Worm (Caenorhabditis elegans) whole organism, midembryonic: ENCODE measurements around the gene tmem-135.

Experiments
- cog-1 ChIP-seq: sonication (generic microtip); optimal IDR thresholded peaks from 2 replicates; lab custom pipeline; 2016; ENCODE audit warnings: missing genetic modification characterization, missing compliant biosample characterization
- flt-1 ChIP-seq: fragments of 200-800 bp; sonication (Bioruptor generic); IDR thresholded peaks from 2 replicates; pipeline ENCODE4 v1.3.6; 2022; ENCODE audit warnings: missing genetic modification characterization, missing compliant biosample characterization
- ref-1 ChIP-seq: fragments of 200-800 bp; sonication (Bioruptor generic); conservative IDR thresholded peaks from 2 replicates; pipeline ENCODE4 v1.3.6; 2022; ENCODE audit warnings: missing genetic modification reagents, missing genetic modification characterization, missing compliant biosample characterization
- tab-1 ChIP-seq: fragments of 200-800 bp; sonication (Bioruptor generic); IDR thresholded peaks from 2 replicates; pipeline ENCODE4 v1.3.6; 2022; ENCODE audit warnings: missing genetic modification characterization, missing compliant biosample characterization
- ztf-29 ChIP-seq: fragments of 200-800 bp; sonication (Bioruptor generic); IDR thresholded peaks from 2 replicates; pipeline ENCODE4 v1.3.6; 2022; ENCODE audit warnings: missing genetic modification reagents, missing genetic modification characterization, missing compliant biosample characterization

DNA sequence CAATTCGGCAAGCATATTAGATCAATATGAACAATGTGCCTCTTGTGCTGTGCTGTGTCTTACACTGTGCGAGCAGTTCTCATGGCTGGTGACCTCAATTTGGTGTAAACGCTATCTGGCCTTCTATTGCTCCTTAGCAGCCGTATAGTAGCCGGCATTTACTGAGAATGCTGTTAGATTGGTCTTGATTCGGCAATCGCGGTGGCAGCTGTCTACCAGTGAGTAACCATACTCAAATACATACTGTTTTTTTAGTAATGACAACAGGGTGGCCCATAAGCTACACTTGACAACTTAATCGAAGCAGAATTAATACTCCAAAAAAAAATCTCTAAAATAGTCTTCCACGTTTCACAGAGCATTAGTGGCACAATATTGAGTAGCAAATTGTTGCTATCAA lies 26.4 kb upstream of the tmem-135 start, which contains the start of gene C46C11.4:
- TF ChIP-seq ztf-29 (GFP tag; lab: Robert Waterston, UW) (no peak), tab-1 (GFP tag; lab: Robert Waterston, UW) (no peak), ref-1 (GFP tag; lab: Robert Waterston, UW) (no peak), cog-1 (tag; lab: Kevin White, UChicago) (no peak), flt-1 (no peak)
